Worm (Caenorhabditis elegans) whole organism, L4/young adult: ENCODE results near the gene ergo-1.

Experiments used
- W03F9.2 ChIP-seq: fragments of 150-350 bp; optimal IDR thresholded peaks from 2 replicates; lab custom pipeline; 2014; ENCODE audit warnings: missing biosample characterization, missing genetic modification characterization
- dao-5 ChIP-seq: sonication (generic microtip); optimal IDR thresholded peaks from 2 replicates; lab custom pipeline; 2016; ENCODE audit warnings: missing genotype, missing genetic modification characterization, moderate library complexity, missing compliant biosample characterization
- him-1 ChIP-seq: sonication (generic microtip); optimal IDR thresholded peaks from 2 replicates; lab custom pipeline; 2016; ENCODE audit warnings: missing genotype, missing genetic modification reagents, missing genetic modification characterization, missing compliant biosample characterization

The ergo-1 gene

ce11 chrV:1008503-1008902, at the start of gene ergo-1:
TSS of gene ergo-1 (plus strand) at chrV:1008803.
- TF ChIP-seq him-1 (tag; lab: Kevin White, UChicago): no peak
- TF ChIP-seq W03F9.2: no peak
- TF ChIP-seq dao-5 (tag; lab: Kevin White, UChicago): no peak

DNA sequence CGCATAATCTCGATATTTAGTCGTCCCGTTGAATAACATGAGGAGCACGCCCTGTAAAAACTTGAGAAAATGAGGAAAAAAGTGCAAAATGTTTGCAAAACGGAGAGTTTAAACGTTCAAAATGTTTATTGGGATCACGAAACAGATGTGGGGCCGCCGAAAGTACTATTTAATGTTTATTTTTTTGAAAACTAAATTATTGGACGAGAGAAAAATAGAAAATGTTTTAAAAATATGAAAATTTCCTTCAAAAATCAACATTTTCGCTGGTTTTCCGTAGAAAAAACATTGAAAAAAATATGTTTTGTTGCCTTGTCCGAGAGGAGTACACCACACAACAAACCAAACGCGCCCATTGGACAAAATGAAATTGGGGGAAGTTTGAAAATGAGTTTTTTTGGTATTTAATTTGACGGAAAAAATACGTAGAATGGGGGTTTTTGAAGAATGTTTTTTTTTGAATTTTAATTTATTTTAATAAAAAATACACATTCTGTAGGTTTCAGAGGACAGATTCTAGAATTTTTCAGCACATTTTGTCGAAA, 43.8 kb upstream of the ergo-1 start, which contains the start of gene sqv-6:
sqv-6 (minus strand) TSS at position 51 of the 545 bp plus-strand sequence.
- TF ChIP-seq him-1 (tag; lab: Kevin White, UChicago) (peak; percentile 51), W03F9.2 (no peak), dao-5 (tag; lab: Kevin White, UChicago) (no peak)

DNA sequence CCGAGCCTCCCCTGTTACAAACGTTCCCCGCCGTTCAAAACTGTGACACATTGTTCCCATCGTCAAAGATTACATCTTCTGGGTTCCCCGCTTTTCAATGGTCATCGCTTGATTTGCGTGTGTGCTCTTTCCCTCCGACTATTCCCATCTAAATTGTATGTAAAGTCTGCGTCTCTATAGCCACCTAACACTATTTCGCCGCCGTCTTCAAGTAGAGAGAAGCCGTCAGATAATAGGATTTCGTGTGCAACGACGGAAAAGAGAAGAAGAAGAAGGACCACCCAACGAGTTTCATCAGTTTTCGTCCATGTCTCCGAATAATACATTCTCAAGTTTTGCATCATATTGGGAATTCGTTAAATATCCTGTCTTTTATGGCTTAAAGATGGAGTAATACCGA, 42.4 kb upstream of the ergo-1 start:
- TF ChIP-seq W03F9.2: no peak
- TF ChIP-seq him-1 (tag; lab: Kevin White, UChicago): no peak
- TF ChIP-seq dao-5 (tag; lab: Kevin White, UChicago): no peak

ce11 chrV:969005-969562, 39.5 kb upstream of the ergo-1 start:
- no peak for TF ChIP-seq W03F9.2
- no peak for TF ChIP-seq dao-5 (tag; lab: Kevin White, UChicago)
- TF ChIP-seq him-1 (tag; lab: Kevin White, UChicago): no peak

DNA sequence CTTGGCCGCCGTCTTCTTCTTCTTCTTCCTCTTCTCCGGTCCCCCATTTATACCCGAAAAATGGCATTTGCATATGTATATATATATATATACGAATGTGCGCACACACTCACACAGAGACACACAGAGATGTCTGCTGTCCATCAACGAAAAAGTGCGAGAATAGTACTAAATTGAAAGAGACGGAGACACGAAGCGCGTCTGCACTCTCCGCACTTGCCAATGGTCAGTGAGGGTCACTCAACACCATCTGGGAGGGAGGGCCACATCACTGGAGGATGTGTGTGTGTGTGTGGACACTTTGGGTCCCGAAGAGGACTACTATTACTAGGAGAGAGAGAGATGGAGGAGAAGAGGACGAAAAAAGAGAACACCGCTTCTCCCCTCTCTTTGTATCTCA, 33.4 kb upstream of the ergo-1 start:
- TF ChIP-seq dao-5 (tag; lab: Kevin White, UChicago) (no peak), him-1 (tag; lab: Kevin White, UChicago) (peak; percentile 79)

ce11 chrV:976498-977063, 32.0 kb upstream of the ergo-1 start:
- no peak for TF ChIP-seq W03F9.2
- no peak for TF ChIP-seq dao-5 (tag; lab: Kevin White, UChicago)
- no peak for TF ChIP-seq him-1 (tag; lab: Kevin White, UChicago)

DNA sequence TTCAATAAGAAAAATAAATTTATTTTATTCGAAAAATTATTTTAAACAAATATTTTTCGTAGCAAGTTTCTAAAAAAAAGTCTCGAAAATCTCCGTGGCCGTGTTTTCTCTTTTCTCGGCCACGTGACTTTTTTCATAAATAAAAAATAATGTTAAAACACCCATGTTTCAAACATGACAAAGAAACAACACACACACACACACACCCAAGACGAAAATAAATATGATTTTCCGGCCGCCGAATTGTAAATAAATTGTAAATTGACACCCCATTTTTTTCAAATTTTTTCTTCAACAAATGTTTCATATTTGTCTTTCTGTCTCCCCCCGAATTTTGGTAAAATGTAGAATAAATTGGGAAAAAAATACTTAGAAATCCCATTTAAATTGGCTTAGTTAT, 30.8 kb upstream of the ergo-1 start:
- TF ChIP-seq dao-5 (tag; lab: Kevin White, UChicago): no peak
- no peak for TF ChIP-seq him-1 (tag; lab: Kevin White, UChicago)
- TF ChIP-seq W03F9.2: no peak

- TF ChIP-seq W03F9.2 (no peak), dao-5 (tag; lab: Kevin White, UChicago) (no peak), him-1 (tag; lab: Kevin White, UChicago) (no peak)
Observed at ce11 chrV:978617-979016, 30.0 kb upstream of the ergo-1 start.

ce11 chrV:979698-980097, 28.9 kb upstream of the ergo-1 start:
- no peak for TF ChIP-seq him-1 (tag; lab: Kevin White, UChicago)
- TF ChIP-seq W03F9.2: no peak
- TF ChIP-seq dao-5 (tag; lab: Kevin White, UChicago): no peak

- TF ChIP-seq W03F9.2 (no peak), him-1 (tag; lab: Kevin White, UChicago) (no peak), dao-5 (tag; lab: Kevin White, UChicago) (no peak)
Observed at ce11 chrV:982281-982756, 26.3 kb upstream of the ergo-1 start, which contains the start of the genes Y50D4C.12 and unc-34. TSS of gene Y50D4C.12 (plus strand) at chrV:982581. TSS of gene unc-34 (plus strand) at chrV:982706.

DNA sequence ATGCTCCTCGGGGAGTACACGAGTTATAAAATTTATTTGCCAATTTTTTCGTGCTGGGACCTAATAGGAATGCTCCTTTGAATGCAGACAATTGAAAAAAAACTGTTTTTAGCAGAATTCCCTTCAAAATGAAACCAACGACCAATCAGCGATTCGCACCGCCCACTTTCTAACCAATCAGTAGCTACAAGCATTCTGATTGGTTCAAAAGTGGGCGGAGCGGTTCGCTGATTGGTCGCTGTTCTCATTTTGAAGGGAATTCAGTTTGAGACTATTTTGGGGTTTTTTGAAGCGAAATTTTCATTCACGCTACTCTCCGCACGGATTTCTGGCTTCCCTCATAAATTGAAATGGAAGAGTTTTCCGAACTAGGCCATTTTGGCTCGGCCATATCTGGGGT, 25.5 kb upstream of the ergo-1 start:
- no peak for TF ChIP-seq him-1 (tag; lab: Kevin White, UChicago)
- TF ChIP-seq dao-5 (tag; lab: Kevin White, UChicago): no peak
- TF ChIP-seq W03F9.2: no peak

ce11 chrV:990300-990699, 18.3 kb upstream of the ergo-1 start:
- no peak for TF ChIP-seq W03F9.2
- TF ChIP-seq him-1 (tag; lab: Kevin White, UChicago): no peak
- TF ChIP-seq dao-5 (tag; lab: Kevin White, UChicago): no peak

DNA sequence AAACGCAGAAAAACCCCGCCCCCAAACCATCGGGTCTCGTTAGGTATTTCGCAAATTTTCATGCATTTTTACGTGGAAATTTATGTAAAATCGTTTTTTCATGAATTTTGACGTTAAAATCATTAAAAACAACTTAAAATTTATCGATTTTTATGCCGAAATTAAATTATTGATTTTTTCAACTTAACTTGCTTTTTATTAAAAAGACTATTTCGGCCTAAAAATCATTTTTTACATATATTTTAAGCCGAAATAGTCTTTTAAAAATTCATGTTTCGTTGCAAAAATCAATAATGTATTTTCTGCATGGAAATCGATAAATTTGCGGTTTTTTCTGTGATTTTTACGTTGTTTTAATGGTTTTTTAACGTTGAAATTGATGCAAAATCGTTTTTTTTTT, 13.0 kb upstream of the ergo-1 start:
- TF ChIP-seq dao-5 (tag; lab: Kevin White, UChicago) (no peak), him-1 (tag; lab: Kevin White, UChicago) (no peak), W03F9.2 (no peak)

- TF ChIP-seq him-1 (tag; lab: Kevin White, UChicago) (no peak), W03F9.2 (no peak), dao-5 (tag; lab: Kevin White, UChicago) (no peak)
Observed at ce11 chrV:1001163-1001562, 7.4 kb upstream of the ergo-1 start.
